Worm (Caenorhabditis elegans) whole organism, L4/young adult: ENCODE results near the gene C23G10.1.

Source experiments
- W03F9.2 ChIP-seq: fragments of 150-350 bp; optimal IDR thresholded peaks from 2 replicates; lab custom pipeline; 2014; ENCODE audit warnings: missing biosample characterization, missing genetic modification characterization
- dao-5 ChIP-seq: sonication (generic microtip); optimal IDR thresholded peaks from 2 replicates; lab custom pipeline; 2016; ENCODE audit warnings: missing genotype, missing genetic modification characterization, moderate library complexity, missing compliant biosample characterization
- him-1 ChIP-seq: sonication (generic microtip); optimal IDR thresholded peaks from 2 replicates; lab custom pipeline; 2016; ENCODE audit warnings: missing genotype, missing genetic modification reagents, missing genetic modification characterization, missing compliant biosample characterization

ce11 chrIII:6261985-6262384 is 52.9 kb downstream of the C23G10.1 start, which contains the start of gene srg-4:
- TF ChIP-seq dao-5, result no peak
- TF ChIP-seq him-1 (tag; lab: Kevin White, UChicago), result no peak
- no peak for TF ChIP-seq W03F9.2 (tag; lab: Kevin White, UChicago)
